Fruit fly (Drosophila melanogaster) whole organism: ENCODE measurements around the gene kin17.

Experiments
- CG8478 ChIP-seq: fragments of >200 bp; optimal IDR thresholded peaks from 2 replicates; lab custom pipeline; 2018; ENCODE audit warnings: inconsistent platforms
- pan ChIP-seq: fragments of >200 bp; optimal IDR thresholded peaks from 2 replicates; lab custom pipeline; 2017
- psq ChIP-seq: fragments of >200 bp; optimal IDR thresholded peaks from 2 replicates; lab custom pipeline; 2017
- usp ChIP-seq: fragments of >200 bp; optimal IDR thresholded peaks from 2 replicates; lab custom pipeline; 2017; ENCODE audit warnings: missing biosample characterization, missing genetic modification characterization, mixed read lengths

DNA sequence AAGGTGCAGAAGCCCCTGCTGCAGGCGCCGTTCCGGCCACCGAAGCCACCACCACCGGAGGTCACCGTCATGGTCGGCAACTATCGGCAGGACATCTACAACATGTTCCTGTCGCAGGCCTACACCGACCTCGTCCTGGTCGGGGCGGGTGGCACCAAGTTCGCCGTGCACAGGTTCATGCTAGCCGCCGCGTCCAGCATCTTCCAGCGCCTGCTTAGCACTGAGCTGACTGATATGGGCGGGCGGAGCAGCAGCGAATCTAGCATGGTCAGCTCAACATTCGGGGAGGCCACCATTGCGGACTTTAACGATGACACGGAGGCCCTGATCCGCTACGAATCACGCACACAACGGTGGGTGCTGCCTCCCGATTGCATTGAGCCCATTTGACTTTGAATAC, 22.9 kb downstream of the kin17 start:
- TF ChIP-seq pan (lab: Kevin White, UChicago) (no peak), psq (lab: Kevin White, UChicago) (no peak), usp (GFP tag; lab: Kevin White, UChicago) (no peak), CG8478 (lab: Kevin White, UChicago) (no peak)
